Worm (Caenorhabditis elegans): ENCODE results near the gene tsp-17.

- TF ChIP-seq F13H6.1 (tag; optimal IDR thresholded peaks at IDR 0.05) (no peak), egl-27 (tag; optimal IDR thresholded peaks at IDR 0.05) (no peak)
These were observed 49.4 kb upstream of the tsp-17 start for ce11 chrX:3631550-3631949.
